Fruit fly (Drosophila melanogaster): ENCODE data around the gene BOD1.

BOD1 gene

DNA sequence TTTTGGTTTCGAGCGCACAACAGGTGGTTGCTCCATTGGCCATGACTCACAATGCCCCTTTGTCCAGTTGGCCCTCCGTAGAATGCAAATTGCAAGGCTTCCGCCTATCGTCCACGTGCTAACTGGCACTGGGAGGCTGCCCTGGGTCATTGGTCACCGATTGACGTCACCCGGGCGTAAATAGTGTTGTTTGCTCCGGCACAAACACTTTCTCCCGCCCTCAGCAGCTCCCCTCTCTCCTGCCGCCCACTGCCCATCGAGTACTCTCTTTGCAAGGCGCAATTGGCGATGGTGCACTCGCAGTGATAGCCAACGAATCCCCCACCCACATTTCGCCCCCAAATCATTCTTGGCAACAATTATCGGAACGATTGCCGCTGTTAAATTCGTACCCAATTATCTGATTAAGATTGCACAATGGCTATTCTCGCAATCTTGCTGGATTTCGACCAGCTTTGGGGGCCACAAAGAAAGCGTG lies 11.3 kb upstream of the BOD1 start:
- no peak for TF ChIP-seq Sin3A (optimal IDR thresholded peaks at IDR 0.05)
- TF ChIP-seq Myc (optimal IDR thresholded peaks at IDR 0.05) = no peak
- no peak for TF ChIP-seq psq (optimal IDR thresholded peaks at IDR 0.05)
- no peak for TF ChIP-seq h (optimal IDR thresholded peaks at IDR 0.05)
- TF ChIP-seq ttk (optimal IDR thresholded peaks at IDR 0.05) = no peak
- no peak for TF ChIP-seq insv (optimal IDR thresholded peaks at IDR 0.05)

DNA sequence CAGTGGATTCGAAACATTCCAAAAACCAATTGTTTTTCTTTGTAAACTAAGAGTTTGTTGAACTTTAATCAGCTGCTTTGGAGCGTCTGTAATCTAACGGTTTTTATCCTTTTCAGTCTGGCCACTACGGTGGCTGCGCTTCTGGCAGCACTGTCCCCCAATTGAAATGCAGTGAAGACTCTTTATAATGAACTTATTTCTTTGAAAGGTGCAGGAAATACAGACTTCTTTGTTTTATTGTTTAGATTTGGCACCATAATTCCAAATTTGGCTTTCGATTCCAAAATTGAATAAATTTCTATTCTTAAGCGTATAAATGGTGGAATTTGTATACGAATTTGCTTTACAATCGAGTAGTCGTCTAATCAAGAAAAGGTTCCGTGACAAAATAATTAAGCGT lies 9.9 kb upstream of the BOD1 start, which contains the start of gene nenya:
TSS of gene nenya (minus strand) at position 35 of the 400 bp plus-strand sequence.
- TF ChIP-seq Myc (optimal IDR thresholded peaks at IDR 0.05) (no peak), insv (optimal IDR thresholded peaks at IDR 0.05) (no peak), Sin3A (optimal IDR thresholded peaks at IDR 0.05) (no peak), ttk (optimal IDR thresholded peaks at IDR 0.05) (no peak), psq (optimal IDR thresholded peaks at IDR 0.05) (no peak), h (optimal IDR thresholded peaks at IDR 0.05) (no peak)

- no peak for TF ChIP-seq h (optimal IDR thresholded peaks at IDR 0.05)
- no peak for TF ChIP-seq Myc (optimal IDR thresholded peaks at IDR 0.05)
- TF ChIP-seq ttk (optimal IDR thresholded peaks at IDR 0.05) = no peak
- no peak for TF ChIP-seq insv (optimal IDR thresholded peaks at IDR 0.05)
- no peak for TF ChIP-seq psq (optimal IDR thresholded peaks at IDR 0.05)
These were observed 8.8 kb upstream of the BOD1 start for dm6 chr3R:27928984-27929924.

DNA sequence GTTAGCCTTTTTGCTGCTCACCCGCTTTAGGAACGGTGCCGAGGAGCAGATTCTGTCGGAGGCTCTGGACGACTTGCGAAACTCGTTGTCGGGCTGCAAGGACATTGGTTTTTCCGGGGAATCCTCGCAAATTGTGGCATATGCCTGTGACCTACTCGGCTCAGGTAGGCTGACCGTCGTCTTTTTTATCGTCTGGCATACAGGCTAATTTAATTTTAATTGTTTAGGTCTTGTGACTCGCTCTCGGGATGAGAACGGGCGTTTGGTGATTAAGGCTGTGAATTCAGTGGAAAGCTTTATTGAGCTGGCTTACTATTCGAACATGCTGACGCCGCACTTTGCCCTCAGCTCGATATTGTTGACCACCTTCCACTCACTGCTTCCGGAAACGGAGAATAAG lies 6.6 kb upstream of the BOD1 start:
- TF ChIP-seq psq (optimal IDR thresholded peaks at IDR 0.05) (no peak), ttk (optimal IDR thresholded peaks at IDR 0.05) (no peak), insv (optimal IDR thresholded peaks at IDR 0.05) (no peak), Myc (optimal IDR thresholded peaks at IDR 0.05) (no peak), h (optimal IDR thresholded peaks at IDR 0.05) (no peak), Sin3A (optimal IDR thresholded peaks at IDR 0.05) (no peak)

- TF ChIP-seq ttk (optimal IDR thresholded peaks at IDR 0.05) = no peak
- no peak for TF ChIP-seq Myc (optimal IDR thresholded peaks at IDR 0.05)
- no peak for TF ChIP-seq Sin3A (optimal IDR thresholded peaks at IDR 0.05)
- no peak for TF ChIP-seq psq (optimal IDR thresholded peaks at IDR 0.05)
- TF ChIP-seq insv (optimal IDR thresholded peaks at IDR 0.05) = no peak
- no peak for TF ChIP-seq h (optimal IDR thresholded peaks at IDR 0.05)
These were observed 7.4 kb downstream of the BOD1 start for dm6 chr3R:27945398-27945797.

- no peak for TF ChIP-seq h (optimal IDR thresholded peaks at IDR 0.05)
- no peak for TF ChIP-seq insv (optimal IDR thresholded peaks at IDR 0.05)
- no peak for TF ChIP-seq psq (optimal IDR thresholded peaks at IDR 0.05)
- no peak for TF ChIP-seq ttk (optimal IDR thresholded peaks at IDR 0.05)
- no peak for TF ChIP-seq Myc (optimal IDR thresholded peaks at IDR 0.05)
- no peak for TF ChIP-seq Sin3A (optimal IDR thresholded peaks at IDR 0.05)
These were observed 8.6 kb downstream of the BOD1 start for dm6 chr3R:27946555-27947204.

DNA sequence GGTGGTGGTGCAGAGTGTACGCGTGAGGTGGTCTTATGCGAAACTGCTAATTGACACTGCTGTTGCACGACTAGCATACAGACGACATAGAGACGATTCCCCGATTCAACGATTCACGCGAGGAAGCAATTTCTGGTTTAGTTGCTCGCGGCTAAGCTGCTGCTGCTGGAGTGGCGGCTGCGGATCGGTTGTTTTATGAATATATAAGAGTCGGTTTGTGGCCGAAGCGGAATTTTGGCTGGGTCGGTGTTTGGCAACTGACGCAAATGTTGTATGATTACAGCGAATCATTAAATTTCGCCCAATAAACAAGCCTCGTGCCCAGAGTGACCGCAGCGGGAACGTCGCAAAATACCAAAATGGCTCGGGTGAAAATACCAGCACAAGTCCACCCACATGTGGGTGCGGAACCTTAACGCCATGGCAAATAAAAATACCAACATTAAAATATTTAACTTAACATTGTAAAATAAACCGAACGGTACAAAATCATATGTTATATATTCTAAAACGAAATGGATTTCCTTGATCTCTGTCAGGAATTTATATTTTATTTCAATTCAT lies 9.7 kb downstream of the BOD1 start, which contains the start of gene mfrn:
TSS of gene mfrn (minus strand) at position 340 of the 564 bp plus-strand sequence.
- TF ChIP-seq h (optimal IDR thresholded peaks at IDR 0.05) (no peak), ttk (optimal IDR thresholded peaks at IDR 0.05) (no peak), insv (optimal IDR thresholded peaks at IDR 0.05) (no peak), Sin3A (optimal IDR thresholded peaks at IDR 0.05) (no peak), Myc (optimal IDR thresholded peaks at IDR 0.05) (no peak)

DNA sequence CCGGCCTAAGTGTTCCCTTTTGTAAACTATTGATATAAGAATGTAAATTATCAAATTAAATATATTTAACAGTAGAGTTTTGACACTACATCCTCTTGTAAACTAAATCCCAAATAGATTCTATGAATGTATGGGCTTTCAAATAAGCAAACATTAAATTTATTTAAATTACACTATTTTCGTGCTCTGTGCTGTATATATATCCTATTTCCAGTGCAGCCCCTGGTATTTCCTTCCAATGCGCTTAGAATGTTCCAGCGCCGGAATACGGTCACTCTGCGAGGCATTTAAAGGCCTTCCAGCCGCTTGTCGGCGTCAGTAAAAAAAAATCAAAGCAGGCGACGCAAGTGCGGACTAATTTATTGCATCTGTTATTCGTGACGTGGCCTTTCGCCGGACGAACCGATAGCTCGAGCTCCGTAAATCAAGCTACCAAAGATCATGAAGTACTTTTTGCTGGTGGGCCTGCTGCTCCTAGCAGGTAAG lies 10.4 kb downstream of the BOD1 start, which contains the start of gene Gp93:
TSS of gene Gp93 (plus strand) at position 291 of the 486 bp plus-strand sequence.
- TF ChIP-seq Myc (optimal IDR thresholded peaks at IDR 0.05) (no peak), ttk (optimal IDR thresholded peaks at IDR 0.05) (no peak), psq (optimal IDR thresholded peaks at IDR 0.05) (no peak), h (optimal IDR thresholded peaks at IDR 0.05) (no peak), insv (optimal IDR thresholded peaks at IDR 0.05) (no peak), Sin3A (optimal IDR thresholded peaks at IDR 0.05) (no peak)

dm6 chr3R:27953890-27954289 lies 15.8 kb downstream of the BOD1 start, which contains the start of gene CG4951:
Gene CG4951 (minus strand): TSS chr3R:27954112.
- no peak for TF ChIP-seq Sin3A (optimal IDR thresholded peaks at IDR 0.05)

DNA sequence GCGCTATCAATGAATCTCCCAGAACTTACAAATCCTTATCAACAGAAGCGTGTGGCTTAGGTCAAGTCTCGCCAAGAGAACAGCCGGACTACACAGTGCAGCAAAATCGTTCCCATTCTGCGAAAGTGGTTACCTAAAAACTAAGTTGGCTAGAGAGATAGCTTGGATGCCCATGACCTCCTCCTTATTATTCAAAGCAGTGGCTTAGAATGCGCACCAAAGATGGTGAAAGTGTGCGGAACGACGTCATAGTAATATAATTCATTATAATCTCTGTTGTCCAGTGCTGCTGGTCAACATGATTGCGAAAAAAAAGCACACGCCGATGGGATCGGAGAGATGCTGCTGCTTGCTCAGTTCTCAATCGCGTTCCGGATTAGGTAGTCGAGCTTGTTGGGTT lies 16.5 kb downstream of the BOD1 start, which contains the start of gene Nep7:
TSS of gene Nep7 (plus strand) at position 385 of the 400 bp plus-strand sequence.
- TF ChIP-seq Sin3A (optimal IDR thresholded peaks at IDR 0.05) (no peak), h (optimal IDR thresholded peaks at IDR 0.05) (no peak), insv (optimal IDR thresholded peaks at IDR 0.05) (no peak), psq (optimal IDR thresholded peaks at IDR 0.05) (no peak), ttk (optimal IDR thresholded peaks at IDR 0.05) (no peak), Myc (optimal IDR thresholded peaks at IDR 0.05) (no peak)

- TF ChIP-seq ttk (optimal IDR thresholded peaks at IDR 0.05) (no peak), Sin3A (optimal IDR thresholded peaks at IDR 0.05) (no peak), psq (optimal IDR thresholded peaks at IDR 0.05) (no peak), Myc (optimal IDR thresholded peaks at IDR 0.05) (no peak), insv (optimal IDR thresholded peaks at IDR 0.05) (no peak), h (optimal IDR thresholded peaks at IDR 0.05) (no peak)
These were observed 19.9 kb downstream of the BOD1 start for dm6 chr3R:27957967-27958366.

All from Kc167 (cell line).